Worm (Caenorhabditis elegans) whole organism, late embryonic: ENCODE results near the gene R05D3.12.

Experiments
- C38D4.7 ChIP-seq: fragments of 200-800 bp; sonication (Bioruptor generic); optimal IDR thresholded peaks from 2 replicates; lab custom pipeline; 2018; ENCODE audit warnings: mild to moderate bottlenecking, missing genetic modification characterization, moderate library complexity, missing compliant biosample characterization
- F13H6.1 ChIP-seq: sonication (generic microtip); optimal IDR thresholded peaks from 2 replicates; lab custom pipeline; 2016; ENCODE audit warnings: missing genetic modification characterization, missing compliant biosample characterization
- K09A11.1 ChIP-seq: sonication (generic microtip); optimal IDR thresholded peaks from 2 replicates; lab custom pipeline; 2017; ENCODE audit warnings: antibody characterized with exemption, mild to moderate bottlenecking, missing genetic modification characterization, missing compliant biosample characterization; ENCODE audit not compliant: insufficient read depth
- Y22D7AL.16 ChIP-seq: sonication (generic microtip); optimal IDR thresholded peaks from 2 replicates; lab custom pipeline; 2016; ENCODE audit warnings: missing genetic modification characterization, missing compliant biosample characterization
- ceh-18 ChIP-seq: sonication (generic microtip); optimal IDR thresholded peaks from 2 replicates; lab custom pipeline; 2016; ENCODE audit warnings: missing genetic modification characterization, missing compliant biosample characterization
- ceh-2 ChIP-seq: sonication (generic microtip); optimal IDR thresholded peaks from 2 replicates; lab custom pipeline; 2016; ENCODE audit warnings: missing genotype, missing genetic modification characterization, missing compliant biosample characterization
- ceh-24 ChIP-seq: sonication (generic microtip); optimal IDR thresholded peaks from 2 replicates; lab custom pipeline; 2016; ENCODE audit warnings: mild to moderate bottlenecking, missing genetic modification characterization, missing compliant biosample characterization
- ceh-30 ChIP-seq: fragments of 150-350 bp; optimal IDR thresholded peaks from 2 replicates; lab custom pipeline; 2014; ENCODE audit warnings: missing biosample characterization, missing genetic modification characterization
- ceh-31 ChIP-seq: sonication (generic microtip); optimal IDR thresholded peaks from 2 replicates; lab custom pipeline; 2016; ENCODE audit warnings: missing genetic modification characterization, missing compliant biosample characterization
- ceh-34 ChIP-seq: sonication (generic microtip); optimal IDR thresholded peaks from 2 replicates; lab custom pipeline; 2016; ENCODE audit warnings: mild to moderate bottlenecking, missing genetic modification characterization, missing compliant biosample characterization
- ceh-45 ChIP-seq: fragments of 200-800 bp; sonication (Bioruptor generic); IDR thresholded peaks from 2 replicates; pipeline ENCODE4 v1.3.6; 2022; ENCODE audit warnings: missing genetic modification reagents, missing genetic modification characterization, missing compliant biosample characterization
- ceh-6 ChIP-seq: fragments of 200-800 bp; sonication (Bioruptor generic); optimal IDR thresholded peaks from 2 replicates; lab custom pipeline; 2018; ENCODE audit warnings: mild to moderate bottlenecking, missing genetic modification characterization, missing compliant biosample characterization
- ceh-9 ChIP-seq: sonication (generic microtip); optimal IDR thresholded peaks from 2 replicates; lab custom pipeline; 2016; ENCODE audit warnings: mild to moderate bottlenecking, missing genetic modification characterization, inconsistent platforms, missing compliant biosample characterization
- dmd-4 ChIP-seq: sonication (generic microtip); optimal IDR thresholded peaks from 2 replicates; lab custom pipeline; 2016; ENCODE audit warnings: borderline replicate concordance, missing genetic modification characterization, missing compliant biosample characterization
- dve-1 ChIP-seq: sonication (generic microtip); optimal IDR thresholded peaks from 2 replicates; lab custom pipeline; 2017; ENCODE audit warnings: antibody characterized with exemption, mild to moderate bottlenecking, missing genetic modification characterization, missing compliant biosample characterization
- elt-2 ChIP-seq: sonication (generic microtip); optimal IDR thresholded peaks from 2 replicates; lab custom pipeline; 2016; ENCODE audit warnings: missing genetic modification reagents, missing genetic modification characterization, missing compliant biosample characterization
- fax-1 ChIP-seq: sonication (generic microtip); optimal IDR thresholded peaks from 2 replicates; lab custom pipeline; 2016; ENCODE audit warnings: missing genotype, missing genetic modification characterization, missing compliant biosample characterization
- fkh-6 ChIP-seq: sonication (generic microtip); optimal IDR thresholded peaks from 2 replicates; lab custom pipeline; 2016; ENCODE audit warnings: missing genetic modification characterization, missing compliant biosample characterization
- hlh-15 ChIP-seq: sonication (generic microtip); optimal IDR thresholded peaks from 2 replicates; lab custom pipeline; 2016; ENCODE audit warnings: missing genetic modification characterization, missing compliant biosample characterization
- hlh-30 ChIP-seq: sonication (generic microtip); optimal IDR thresholded peaks from 2 replicates; lab custom pipeline; 2017; ENCODE audit warnings: antibody characterized with exemption, missing genetic modification characterization, missing compliant biosample characterization; ENCODE audit not compliant: insufficient read depth
- lim-6 ChIP-seq: sonication (generic microtip); optimal IDR thresholded peaks from 2 replicates; lab custom pipeline; 2016; ENCODE audit warnings: missing genetic modification characterization, missing compliant biosample characterization
- madf-2 ChIP-seq: sonication (generic microtip); optimal IDR thresholded peaks from 2 replicates; lab custom pipeline; 2017; ENCODE audit warnings: missing genetic modification characterization, missing compliant biosample characterization
- mec-3 ChIP-seq: sonication (generic microtip); optimal IDR thresholded peaks from 2 replicates; lab custom pipeline; 2016; ENCODE audit warnings: borderline replicate concordance, missing genetic modification characterization, missing compliant biosample characterization
- nfya-1 ChIP-seq: sonication (generic microtip); optimal IDR thresholded peaks from 2 replicates; lab custom pipeline; 2017; ENCODE audit warnings: missing genetic modification characterization, mild to moderate bottlenecking, missing compliant biosample characterization, antibody characterized with exemption, moderate library complexity
- nhr-11 ChIP-seq: fragments of 150-350 bp; optimal IDR thresholded peaks from 2 replicates; lab custom pipeline; 2014; ENCODE audit warnings: missing biosample characterization, missing genetic modification characterization
- pag-3 ChIP-seq: sonication (generic microtip); optimal IDR thresholded peaks from 2 replicates; lab custom pipeline; 2016; ENCODE audit warnings: missing compliant biosample characterization, missing genetic modification characterization, borderline replicate concordance
- pax-1 ChIP-seq: fragments of 150-350 bp; optimal IDR thresholded peaks from 2 replicates; lab custom pipeline; 2014; ENCODE audit warnings: missing biosample characterization, missing genetic modification characterization
- pha-2 ChIP-seq: sonication (generic microtip); optimal IDR thresholded peaks from 2 replicates; lab custom pipeline; 2017; ENCODE audit warnings: mild to moderate bottlenecking, missing genetic modification characterization, missing compliant biosample characterization
- pha-4 ChIP-seq: fragments of 150-350 bp; optimal IDR thresholded peaks from 2 replicates; lab custom pipeline; 2018; ENCODE audit warnings: missing biosample characterization, missing genetic modification reagents, missing genetic modification characterization
- pros-1 ChIP-seq: fragments of 150-350 bp; optimal IDR thresholded peaks from 2 replicates; lab custom pipeline; 2014; ENCODE audit warnings: missing biosample characterization, missing genetic modification reagents, missing genetic modification characterization
- rnt-1 ChIP-seq: sonication (generic microtip); optimal IDR thresholded peaks from 2 replicates; lab custom pipeline; 2016; ENCODE audit warnings: missing genetic modification characterization, missing compliant biosample characterization
- sdc-2 ChIP-seq: sonication (generic microtip); optimal IDR thresholded peaks from 2 replicates; lab custom pipeline; 2016; ENCODE audit warnings: missing genotype, missing genetic modification characterization, missing compliant biosample characterization
- tbx-7 ChIP-seq: sonication (generic microtip); optimal IDR thresholded peaks from 2 replicates; lab custom pipeline; 2016; ENCODE audit warnings: missing genotype, missing genetic modification characterization, missing compliant biosample characterization
- ttx-3 ChIP-seq: sonication (generic microtip); optimal IDR thresholded peaks from 2 replicates; lab custom pipeline; 2016; ENCODE audit warnings: missing genetic modification reagents, missing genetic modification characterization, missing compliant biosample characterization
- unc-3 ChIP-seq, 2 experiments: fragments of 200-800 bp in 1 of 2; sonication (Bioruptor generic) in 1 of 2; sonication (generic microtip) in 1 of 2; conservative IDR thresholded peaks in 1 of 2; optimal IDR thresholded peaks in 1 of 2; 2 replicates each; pipeline versions ENCODE4 v1.3.6 to Lab custom; 2016 to 2022; ENCODE audit warnings: missing compliant biosample characterization in 2 of 2, missing genetic modification characterization in 2 of 2, missing genetic modification reagents in 1 of 2
- unc-42 ChIP-seq: sonication (generic microtip); optimal IDR thresholded peaks from 2 replicates; lab custom pipeline; 2016; ENCODE audit warnings: missing genotype, missing genetic modification characterization, missing compliant biosample characterization
- unc-55 ChIP-seq: sonication (generic microtip); optimal IDR thresholded peaks from 2 replicates; lab custom pipeline; 2017; ENCODE audit warnings: missing biosample characterization, missing genetic modification reagents, missing genetic modification characterization

R05D3.12 gene

DNA sequence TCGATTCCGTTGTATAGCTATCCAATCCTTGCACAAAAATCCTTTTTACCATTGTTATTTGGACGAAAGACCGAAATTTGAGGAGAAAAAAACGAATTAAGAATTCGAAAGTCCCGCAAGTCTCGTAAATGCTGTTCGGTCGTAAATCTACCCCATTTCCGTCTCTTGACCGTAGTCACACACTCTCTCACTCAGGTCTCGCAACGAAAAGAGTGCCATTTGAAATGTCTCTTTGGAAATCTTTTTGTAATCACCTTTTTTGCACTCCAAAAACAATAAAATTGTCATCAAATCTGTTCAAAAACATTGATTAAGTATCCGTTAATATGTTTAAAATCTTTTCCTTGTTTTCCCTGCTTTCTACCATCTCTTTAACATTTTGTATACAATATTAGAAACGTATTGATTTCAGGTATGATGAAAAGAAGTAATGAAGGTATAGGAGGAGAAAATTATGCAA is 22.5 kb upstream of the R05D3.12 start, which contains the start of the genes R05D3.8 and rfp-1:
Gene R05D3.8, minus strand, starts transcription at position 115 of the 460 bp plus-strand sequence.
Gene rfp-1, plus strand, starts transcription at position 410 of the 460 bp plus-strand sequence.
- no peak for TF ChIP-seq pha-2
- TF ChIP-seq ceh-24 (tag; lab: Kevin White, UChicago) = no peak
- TF ChIP-seq nfya-1 (tag; lab: Kevin White, UChicago) = peak; percentile 71
- no peak for TF ChIP-seq ttx-3 (tag; lab: Kevin White, UChicago)
- TF ChIP-seq fax-1 (tag; lab: Kevin White, UChicago) = no peak
- TF ChIP-seq dmd-4 (tag; lab: Kevin White, UChicago) = no peak
- TF ChIP-seq unc-3 (GFP tag; conservative IDR thresholded peaks at IDR 0.05; lab: Robert Waterston, UW) = no peak
- no peak for TF ChIP-seq unc-3 (tag; optimal IDR thresholded peaks at IDR 0.05; lab: Kevin White, UChicago)
- no peak for TF ChIP-seq madf-2 (tag; lab: Kevin White, UChicago)
- peak; percentile 47 for TF ChIP-seq pax-1 (tag; lab: Kevin White, UChicago)
- TF ChIP-seq K09A11.1 (tag; lab: Kevin White, UChicago) = peak; percentile 13
- no peak for TF ChIP-seq mec-3 (tag; lab: Kevin White, UChicago)
- TF ChIP-seq ceh-30 (tag; lab: Kevin White, UChicago) = peak; percentile 15
- peak; percentile 44 for TF ChIP-seq dve-1 (tag; lab: Kevin White, UChicago)
- no peak for TF ChIP-seq F13H6.1 (tag; lab: Kevin White, UChicago)
- TF ChIP-seq hlh-30 (tag; lab: Kevin White, UChicago) = peak; percentile 40
- no peak for TF ChIP-seq pha-4 (tag; lab: Kevin White, UChicago)
- no peak for TF ChIP-seq ceh-2 (tag; lab: Kevin White, UChicago)
- TF ChIP-seq ceh-31 = peak; percentile 49
- no peak for TF ChIP-seq pros-1 (tag; lab: Kevin White, UChicago)
- TF ChIP-seq ceh-18 (tag; lab: Kevin White, UChicago) = peak; percentile 35
- no peak for TF ChIP-seq tbx-7 (tag; lab: Kevin White, UChicago)
- TF ChIP-seq unc-55 = peak; percentile 52
- TF ChIP-seq hlh-15 = no peak
- no peak for TF ChIP-seq Y22D7AL.16 (tag; lab: Kevin White, UChicago)
- peak; percentile 46 for TF ChIP-seq rnt-1 (tag; lab: Kevin White, UChicago)
- no peak for TF ChIP-seq ceh-9 (tag; lab: Kevin White, UChicago)
- no peak for TF ChIP-seq elt-2 (tag; lab: Kevin White, UChicago)
- TF ChIP-seq ceh-6 (GFP tag; lab: Kevin White, UChicago) = no peak
- peak; percentile 53 for TF ChIP-seq unc-42

DNA sequence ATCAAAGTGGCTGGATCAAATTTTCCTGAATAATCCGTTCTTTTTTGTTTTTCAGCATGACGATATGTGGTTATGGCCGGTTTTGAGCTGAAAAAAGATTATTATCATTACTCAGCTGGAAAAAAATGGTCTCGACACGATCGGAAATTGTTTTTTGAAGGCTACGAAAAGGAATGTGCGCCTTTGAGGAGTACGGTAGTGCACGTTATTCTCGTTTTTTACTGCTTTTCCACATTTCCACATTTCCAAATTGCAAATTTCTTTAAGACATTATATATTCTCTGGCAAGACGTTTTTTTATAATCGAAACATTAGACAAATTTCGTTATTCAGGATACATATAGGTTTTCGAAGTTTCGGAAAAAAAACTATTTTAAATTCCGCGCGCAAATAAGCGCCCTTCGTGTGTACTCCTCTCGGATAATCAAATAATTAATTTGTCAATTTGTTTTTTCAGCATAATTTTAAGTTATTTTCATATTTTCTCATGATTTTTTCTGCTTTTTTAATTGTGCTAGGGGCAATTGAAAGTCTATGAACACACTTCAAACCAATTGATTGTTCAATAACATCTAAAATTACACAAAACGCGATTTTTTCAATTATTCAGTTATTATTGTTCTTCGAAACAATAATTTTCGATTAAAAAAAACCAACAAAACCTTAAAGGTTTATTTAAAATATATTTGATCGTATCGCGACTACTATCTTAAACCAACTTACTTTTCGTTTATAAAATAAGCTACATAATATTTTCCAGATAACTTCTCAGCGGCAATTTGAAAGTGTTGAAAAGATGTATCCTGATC is 17.3 kb upstream of the R05D3.12 start, which contains the start of gene R05D3.3:
Gene R05D3.3, plus strand, starts transcription at position 759 of the 809 bp plus-strand sequence.
- no peak for TF ChIP-seq Y22D7AL.16 (tag; lab: Kevin White, UChicago)
- TF ChIP-seq ceh-31 = no peak
- TF ChIP-seq ceh-2 (tag; lab: Kevin White, UChicago) = no peak
- TF ChIP-seq hlh-15 = no peak
- TF ChIP-seq ceh-34 (tag; lab: Kevin White, UChicago) = no peak
- no peak for TF ChIP-seq ceh-45 (GFP tag; lab: Robert Waterston, UW)
- no peak for TF ChIP-seq lim-6
- no peak for TF ChIP-seq fkh-6 (tag; lab: Kevin White, UChicago)
- TF ChIP-seq pag-3 (tag; lab: Kevin White, UChicago) = no peak

DNA sequence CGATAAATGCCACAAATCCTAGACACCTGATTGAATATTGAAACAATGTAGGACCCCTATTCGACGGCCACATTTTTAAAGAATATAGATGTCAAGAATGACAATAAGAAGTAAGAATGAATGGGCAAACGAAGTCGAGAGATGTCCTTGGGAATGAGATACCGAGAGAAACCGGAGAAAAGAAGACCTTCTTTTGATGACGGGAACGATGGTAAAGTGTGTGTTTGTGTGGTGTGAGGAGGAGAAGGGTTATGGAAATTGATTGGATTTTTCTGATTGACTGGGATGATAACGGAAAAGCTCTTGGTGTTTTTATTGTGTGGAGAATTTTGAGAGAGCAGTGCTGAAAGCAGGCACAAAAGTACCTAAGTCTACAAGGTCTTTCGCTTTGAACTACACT is 12.1 kb upstream of the R05D3.12 start, which contains the start of gene R05D3.9:
Gene R05D3.9, minus strand, starts transcription at position 101 of the 400 bp plus-strand sequence.
- TF ChIP-seq nhr-11 (no peak), C38D4.7 (GFP tag; lab: Kevin White, UChicago) (no peak), sdc-2 (tag; lab: Kevin White, UChicago) (no peak), dve-1 (tag; lab: Kevin White, UChicago) (no peak)
- TF ChIP-seq, all 69 proteins: peak for 0
